Worm (Caenorhabditis elegans): ENCODE results near the gene ZK632.11.

DNA sequence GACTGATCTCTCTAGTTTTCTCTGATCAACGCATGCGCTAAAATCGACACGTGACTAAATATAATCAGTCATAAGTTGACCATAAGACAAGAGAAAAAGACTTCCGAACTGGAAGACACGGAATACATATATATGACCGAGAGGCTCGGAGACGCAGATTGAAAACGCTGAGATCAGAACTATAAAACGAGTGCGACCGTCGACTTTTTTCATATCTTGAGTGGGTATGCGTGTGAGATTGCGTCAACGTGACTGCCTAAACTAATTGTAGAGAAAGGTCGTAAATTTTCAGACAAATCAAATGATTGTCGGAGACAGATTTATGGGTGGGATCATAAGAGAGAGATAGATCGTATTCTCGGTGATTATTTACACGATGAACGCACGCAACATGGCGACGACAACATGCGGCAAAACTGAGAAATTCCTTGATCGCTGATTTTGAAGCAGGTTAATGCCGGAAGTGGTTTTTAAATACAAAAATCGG is 20.1 kb upstream of the ZK632.11 start:
- TF ChIP-seq lin-11 (tag; optimal IDR thresholded peaks at IDR 0.05), result no peak
- no peak for TF ChIP-seq ama-1 (optimal IDR thresholded peaks at IDR 0.05)
- no peak for TF ChIP-seq ceh-19 (GFP tag; optimal IDR thresholded peaks at IDR 0.05)
- no peak for TF ChIP-seq fax-1 (tag; optimal IDR thresholded peaks at IDR 0.05)
- TF ChIP-seq unc-86 (tag; optimal IDR thresholded peaks at IDR 0.05), result no peak
- TF ChIP-seq lim-6 (tag; optimal IDR thresholded peaks at IDR 0.05), result no peak
